Worm (Caenorhabditis elegans): ENCODE measurements around the gene snb-5.

snb-5 gene

ce11 chrIII:8227511-8227910, 24.7 kb downstream of the snb-5 start, which contains the start of gene fbxl-1 (continued):
- TF ChIP-seq cebp-1 (GFP tag; IDR thresholded peaks at IDR 0.05): peak; percentile 57; the same call in 1 of the 2 replicates
- TF ChIP-seq cebp-1 (tag; optimal IDR thresholded peaks at IDR 0.05): peak; percentile 92
- TF ChIP-seq lir-1 (GFP tag; conservative IDR thresholded peaks at IDR 0.05): peak; percentile 82
- TF ChIP-seq hmg-20 (GFP tag; IDR thresholded peaks at IDR 0.05): 0 out of 2 replicates have a peak, but pooled peaks have one; percentile 32
- peak; percentile 42 for TF ChIP-seq ceh-100 (GFP tag; IDR thresholded peaks at IDR 0.05)
- peak; percentile 30 for TF ChIP-seq repo-1 (tag; optimal IDR thresholded peaks at IDR 0.05)
- peak; percentile 77; the same call in 1 of the 2 replicates for TF ChIP-seq K11D2.4 (GFP tag; IDR thresholded peaks at IDR 0.05)
- TF ChIP-seq nfya-2 (GFP tag; IDR thresholded peaks at IDR 0.05): no peak
- TF ChIP-seq sea-2 (GFP tag; IDR thresholded peaks at IDR 0.05): no peak
- peak; percentile 44; the same call in 1 of the 2 replicates for TF ChIP-seq Y67H2A.10 (GFP tag; conservative IDR thresholded peaks at IDR 0.05)
- TF ChIP-seq lin-26 (GFP tag; IDR thresholded peaks at IDR 0.05): peak; percentile 68; the same call in 1 of the 2 replicates
- TF ChIP-seq attf-5 (GFP tag; optimal IDR thresholded peaks at IDR 0.05): peak; percentile 93
- TF ChIP-seq ets-4 (GFP tag; optimal IDR thresholded peaks at IDR 0.05): peak; percentile 65
- TF ChIP-seq let-607 (tag; optimal IDR thresholded peaks at IDR 0.05): peak in 1 of 2 experiments; percentile 43
- no peak for TF ChIP-seq nfya-1 (tag; optimal IDR thresholded peaks at IDR 0.05; ENCODE audit: borderline replicate concordance, insufficient read depth)
- peak; percentile 61 for TF ChIP-seq ceh-27 (GFP tag; optimal IDR thresholded peaks at IDR 0.05)
- TF ChIP-seq C06A6.2 (GFP tag; conservative IDR thresholded peaks at IDR 0.05): peak; percentile 53; the same call in 1 of the 2 replicates
- no peak for TF ChIP-seq mel-28 (tag; optimal IDR thresholded peaks at IDR 0.05; ENCODE audit: borderline replicate concordance)
- TF ChIP-seq ztf-26 (tag; optimal IDR thresholded peaks at IDR 0.05): peak; percentile 34
- TF ChIP-seq madf-8 (GFP tag; conservative IDR thresholded peaks at IDR 0.05): no peak
- peak; percentile 16 for TF ChIP-seq atf-7 (tag; optimal IDR thresholded peaks at IDR 0.05)
- peak; percentile 49; the same call in 1 of the 2 replicates for TF ChIP-seq ekl-4 (GFP tag; IDR thresholded peaks at IDR 0.05)
- peak; percentile 83 for TF ChIP-seq dox-1 (GFP tag; IDR thresholded peaks at IDR 0.05)
- TF ChIP-seq egl-44 (GFP tag; IDR thresholded peaks at IDR 0.05): peak; percentile 58; the same call in 1 of the 2 replicates
- peak; percentile 32 for TF ChIP-seq pha-4 (tag; optimal IDR thresholded peaks at IDR 0.05)
- TF ChIP-seq F57C9.4 (tag; optimal IDR thresholded peaks at IDR 0.05): no peak
- TF ChIP-seq ZK185.1 (tag; optimal IDR thresholded peaks at IDR 0.05; ENCODE audit: poor library complexity, severe bottlenecking): peak; percentile 41
- TF ChIP-seq lsy-27 (tag; optimal IDR thresholded peaks at IDR 0.05; ENCODE audit: borderline replicate concordance, insufficient read depth): no peak
- TF ChIP-seq nhr-90 (tag; optimal IDR thresholded peaks at IDR 0.05): peak; percentile 47
- peak; percentile 85 for TF ChIP-seq nhr-80 (tag; optimal IDR thresholded peaks at IDR 0.05)
- peak; percentile 79 for TF ChIP-seq chd-7 (tag; optimal IDR thresholded peaks at IDR 0.05)
- no peak for TF ChIP-seq lag-1 (GFP tag; IDR thresholded peaks at IDR 0.05)
- TF ChIP-seq zfh-2 (GFP tag; conservative IDR thresholded peaks at IDR 0.05): peak; percentile 98

- TF ChIP-seq pbrm-1 (GFP tag; IDR thresholded peaks at IDR 0.05) (0 out of 2 replicates have a peak, but pooled peaks have one; percentile 8), F33H1.4 (GFP tag; IDR thresholded peaks at IDR 0.05) (no peak), F22D6.2 (tag; optimal IDR thresholded peaks at IDR 0.05) (no peak), tbp1 (GFP tag; optimal IDR thresholded peaks at IDR 0.05) (no peak), Y79H2A.3 (GFP tag; conservative IDR thresholded peaks at IDR 0.05) (no peak)
Measured at ce11 chrIII:8228916-8229315, 26.1 kb downstream of the snb-5 start.
